Worm (Caenorhabditis elegans): ENCODE results near the gene snx-17.

snx-17 gene

DNA sequence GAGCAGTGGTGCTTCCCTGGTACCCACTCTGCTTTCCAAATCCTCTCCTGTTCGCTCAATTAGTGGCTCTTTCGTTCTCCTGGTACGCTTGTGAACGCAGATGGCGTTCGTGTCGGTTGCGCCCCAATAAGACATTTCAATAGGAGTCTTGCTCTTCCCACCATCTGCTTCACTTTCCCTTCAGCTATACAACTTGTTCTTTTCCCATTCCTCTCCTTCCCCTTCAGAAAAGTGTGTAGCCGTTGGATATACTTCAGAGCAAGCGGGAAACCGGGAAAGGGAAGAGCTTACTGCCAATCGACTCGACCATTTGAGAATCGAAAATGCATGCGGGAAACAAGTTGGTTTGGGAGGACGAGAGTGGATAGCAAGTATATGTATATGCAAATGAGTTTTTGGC, 21.1 kb upstream of the snx-17 start:
- no peak for TF ChIP-seq ceh-13 (GFP tag; optimal IDR thresholded peaks at IDR 0.05)
- peak; percentile 80 for TF ChIP-seq hmg-4 (GFP tag; optimal IDR thresholded peaks at IDR 0.05)

DNA sequence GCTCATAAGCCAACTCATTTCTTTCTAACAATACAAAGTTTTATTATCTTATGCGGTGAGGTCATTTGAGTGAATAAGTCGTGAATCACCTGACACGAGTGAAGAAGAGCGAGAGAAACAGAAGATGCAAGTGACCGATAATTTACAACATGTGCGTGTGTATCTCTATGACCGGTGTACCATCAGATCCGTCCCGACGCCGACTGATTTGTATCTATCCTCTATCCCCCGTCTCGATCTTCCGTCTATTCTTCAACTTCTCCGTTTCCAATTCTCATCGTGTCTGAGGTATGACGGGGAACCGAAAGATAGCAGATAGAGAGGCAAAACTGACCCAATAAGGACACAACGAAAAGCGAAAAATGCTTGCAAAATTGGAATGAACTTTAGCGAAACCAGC, 19.3 kb upstream of the snx-17 start, which contains the start of gene F09A5.3:
TSS of gene F09A5.3 (plus strand) at position 162 of the 400 bp plus-strand sequence.
- TF ChIP-seq hmg-4 (GFP tag; optimal IDR thresholded peaks at IDR 0.05): no peak
- no peak for TF ChIP-seq ets-7 (tag; optimal IDR thresholded peaks at IDR 0.05)
- TF ChIP-seq hmbx-1 (tag; optimal IDR thresholded peaks at IDR 0.05): no peak

DNA sequence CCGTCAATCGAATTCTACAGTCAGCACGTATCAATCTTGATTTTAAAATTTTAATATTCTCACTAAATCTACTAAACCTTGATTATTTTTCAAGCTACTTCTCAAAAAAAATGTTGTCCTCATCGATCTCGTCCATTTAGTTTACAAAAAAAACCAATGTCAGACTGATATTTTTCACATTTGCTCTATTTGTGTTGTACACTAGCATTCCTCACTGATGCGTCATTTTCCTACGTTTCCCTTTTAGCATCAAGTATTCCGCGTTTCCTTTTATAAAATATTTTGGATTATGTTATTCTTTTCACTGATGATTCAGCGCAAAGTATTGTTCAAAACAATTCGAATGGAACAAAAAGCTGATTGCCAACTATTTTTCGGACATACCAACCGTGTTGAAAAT, 17.4 kb upstream of the snx-17 start, which contains the start of gene ttr-34:
TSS of gene ttr-34 (plus strand) at position 301 of the 400 bp plus-strand sequence.
- TF ChIP-seq hnd-1 (tag; optimal IDR thresholded peaks at IDR 0.05): no peak
- no peak for TF ChIP-seq tbx-11 (GFP tag; IDR thresholded peaks at IDR 0.05)
- no peak for TF ChIP-seq scrt-1 (GFP tag; IDR thresholded peaks at IDR 0.05)
- no peak for TF ChIP-seq aly-1 (tag; optimal IDR thresholded peaks at IDR 0.05)
- TF ChIP-seq hmbx-1 (tag; optimal IDR thresholded peaks at IDR 0.05): no peak
- TF ChIP-seq tbx-37 (GFP tag; conservative IDR thresholded peaks at IDR 0.05): no peak
- TF ChIP-seq ceh-13 (GFP tag; optimal IDR thresholded peaks at IDR 0.05): no peak
- TF ChIP-seq sea-1 (GFP tag; conservative IDR thresholded peaks at IDR 0.05): no peak
- no peak for TF ChIP-seq ceh-36 (tag; optimal IDR thresholded peaks at IDR 0.05)
- no peak for TF ChIP-seq B0310.2 (tag; optimal IDR thresholded peaks at IDR 0.05)
- TF ChIP-seq F13C5.2 (tag; optimal IDR thresholded peaks at IDR 0.05): no peak
- TF ChIP-seq flt-1 (GFP tag; IDR thresholded peaks at IDR 0.05): no peak
- TF ChIP-seq ama-1 (optimal IDR thresholded peaks at IDR 0.05): no peak
- TF ChIP-seq hmg-4 (GFP tag; optimal IDR thresholded peaks at IDR 0.05): no peak
- TF ChIP-seq pes-1 (GFP tag; IDR thresholded peaks at IDR 0.05): no peak
- TF ChIP-seq ets-7 (tag; optimal IDR thresholded peaks at IDR 0.05): no peak
- no peak for TF ChIP-seq tra-4 (tag; optimal IDR thresholded peaks at IDR 0.05)

DNA sequence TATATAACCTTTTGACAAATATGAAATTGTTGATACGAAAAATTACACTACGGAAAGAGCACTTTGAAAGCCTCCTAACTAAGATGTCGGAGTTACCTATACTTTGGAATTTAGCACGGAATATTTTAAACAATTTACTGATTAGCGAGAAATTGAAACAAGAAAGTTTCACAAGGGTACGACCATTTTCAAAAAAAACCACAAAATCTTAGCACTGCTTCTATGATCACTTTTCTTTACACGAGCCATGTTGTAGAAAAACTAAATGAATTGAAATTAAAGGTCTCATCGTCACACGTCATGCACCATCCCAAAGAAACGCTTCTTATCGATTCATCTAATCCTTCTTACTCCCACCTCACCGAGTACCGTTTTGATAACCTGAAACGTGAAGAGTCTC, 12.7 kb upstream of the snx-17 start, which contains the start of gene F09A5.2:
TSS of gene F09A5.2 (plus strand) at position 301 of the 400 bp plus-strand sequence.
- no peak for TF ChIP-seq pes-1 (GFP tag; IDR thresholded peaks at IDR 0.05)
- no peak for TF ChIP-seq ceh-13 (GFP tag; optimal IDR thresholded peaks at IDR 0.05)
- TF ChIP-seq flt-1 (GFP tag; IDR thresholded peaks at IDR 0.05): no peak
- TF ChIP-seq hmg-4 (GFP tag; optimal IDR thresholded peaks at IDR 0.05): no peak
- TF ChIP-seq sea-1 (GFP tag; conservative IDR thresholded peaks at IDR 0.05): no peak
- no peak for TF ChIP-seq tra-4 (tag; optimal IDR thresholded peaks at IDR 0.05)
- no peak for TF ChIP-seq tbx-11 (GFP tag; IDR thresholded peaks at IDR 0.05)
- no peak for TF ChIP-seq hmbx-1 (tag; optimal IDR thresholded peaks at IDR 0.05)
- no peak for TF ChIP-seq F13C5.2 (tag; optimal IDR thresholded peaks at IDR 0.05)
- TF ChIP-seq hnd-1 (tag; optimal IDR thresholded peaks at IDR 0.05): no peak
- TF ChIP-seq aly-1 (tag; optimal IDR thresholded peaks at IDR 0.05): no peak
- TF ChIP-seq ama-1 (optimal IDR thresholded peaks at IDR 0.05): no peak
- no peak for TF ChIP-seq tbx-37 (GFP tag; conservative IDR thresholded peaks at IDR 0.05)

DNA sequence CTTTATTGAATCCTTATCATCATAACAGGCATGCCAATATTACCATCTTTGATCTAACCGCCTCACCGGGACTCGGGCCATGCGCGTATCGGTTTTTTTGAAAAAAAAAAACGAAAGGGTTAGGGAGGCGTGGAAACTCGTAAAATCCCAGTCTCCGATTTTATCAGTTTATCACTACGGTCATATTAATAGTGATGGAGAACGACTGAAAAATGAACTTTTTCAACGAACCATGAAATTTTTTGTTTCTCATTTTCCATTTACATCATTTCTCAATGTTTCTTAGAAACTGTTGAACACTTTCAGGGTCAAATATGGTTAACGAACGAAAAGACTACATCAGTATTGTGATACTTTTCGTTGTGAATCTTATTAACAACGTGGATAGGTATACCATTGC, 7.9 kb upstream of the snx-17 start, which contains the start of gene spin-3:
TSS of gene spin-3 (plus strand) at position 301 of the 400 bp plus-strand sequence.
- TF ChIP-seq ceh-36 (tag; optimal IDR thresholded peaks at IDR 0.05) (no peak), ceh-13 (GFP tag; optimal IDR thresholded peaks at IDR 0.05) (no peak), tbx-11 (GFP tag; IDR thresholded peaks at IDR 0.05) (no peak), hmg-4 (GFP tag; optimal IDR thresholded peaks at IDR 0.05) (no peak), sea-1 (GFP tag; conservative IDR thresholded peaks at IDR 0.05) (no peak), F13C5.2 (tag; optimal IDR thresholded peaks at IDR 0.05) (no peak), pes-1 (GFP tag; IDR thresholded peaks at IDR 0.05) (no peak), hnd-1 (tag; optimal IDR thresholded peaks at IDR 0.05) (no peak), ets-7 (tag; optimal IDR thresholded peaks at IDR 0.05) (no peak), scrt-1 (GFP tag; IDR thresholded peaks at IDR 0.05) (no peak), ama-1 (optimal IDR thresholded peaks at IDR 0.05) (no peak)

DNA sequence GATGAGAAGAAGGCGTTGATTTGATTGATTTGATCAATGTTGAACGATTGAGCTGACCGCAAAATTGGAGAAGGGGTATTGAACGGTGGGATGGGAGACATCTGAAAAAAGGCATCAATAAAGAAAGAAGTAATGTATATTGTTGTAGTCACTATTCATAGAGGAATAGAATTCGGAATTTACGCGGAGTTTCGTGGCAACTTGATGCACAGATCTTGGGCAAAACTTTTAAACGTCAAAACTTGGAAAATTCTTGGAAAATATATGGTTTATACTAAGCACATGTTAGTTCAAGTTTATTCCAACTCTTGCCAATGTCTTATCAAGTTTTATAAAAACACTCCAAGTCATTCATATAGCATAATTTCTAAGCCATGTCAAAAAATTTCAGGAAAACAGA, 4.3 kb upstream of the snx-17 start, which contains the start of gene F17H10.4:
TSS of gene F17H10.4 (minus strand) at position 101 of the 400 bp plus-strand sequence.
- TF ChIP-seq tbx-37 (GFP tag; conservative IDR thresholded peaks at IDR 0.05) (no peak), ets-7 (tag; optimal IDR thresholded peaks at IDR 0.05) (no peak)

DNA sequence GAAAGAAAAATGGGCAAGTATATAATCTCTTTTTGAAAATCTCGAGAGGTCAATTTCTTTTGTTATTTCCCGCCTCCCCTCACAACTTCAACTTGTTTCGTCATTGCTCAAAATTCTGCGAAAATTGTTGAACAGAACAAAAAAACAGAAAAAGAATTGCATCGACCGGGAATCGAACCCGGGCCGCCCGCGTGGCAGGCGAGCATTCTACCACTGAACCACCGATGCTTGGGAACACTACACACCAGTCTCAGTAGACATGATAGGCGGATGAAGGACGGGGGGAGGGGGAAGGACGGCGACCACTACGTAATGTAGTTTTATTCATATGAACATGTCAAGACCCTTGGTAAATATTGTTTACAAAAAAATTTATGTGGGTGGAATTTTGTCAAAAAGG, 987 bp downstream of the snx-17 start:
- TF ChIP-seq B0310.2 (tag; optimal IDR thresholded peaks at IDR 0.05) (peak; percentile 93), ceh-13 (GFP tag; optimal IDR thresholded peaks at IDR 0.05) (peak; percentile 97), ceh-36 (tag; optimal IDR thresholded peaks at IDR 0.05) (peak; percentile 96), F13C5.2 (tag; optimal IDR thresholded peaks at IDR 0.05) (peak; percentile 93), tbx-37 (GFP tag; conservative IDR thresholded peaks at IDR 0.05) (peak; percentile 95), flt-1 (GFP tag; IDR thresholded peaks at IDR 0.05) (peak; percentile 99), ama-1 (optimal IDR thresholded peaks at IDR 0.05) (no peak), tbx-11 (GFP tag; IDR thresholded peaks at IDR 0.05) (peak; percentile 98), hnd-1 (tag; optimal IDR thresholded peaks at IDR 0.05) (peak; percentile 74), sea-1 (GFP tag; conservative IDR thresholded peaks at IDR 0.05) (peak; percentile 98), hmg-4 (GFP tag; optimal IDR thresholded peaks at IDR 0.05) (peak; percentile 99), aly-1 (tag; optimal IDR thresholded peaks at IDR 0.05) (peak; percentile 96), hmbx-1 (tag; optimal IDR thresholded peaks at IDR 0.05) (peak; percentile 86), tra-4 (tag; optimal IDR thresholded peaks at IDR 0.05) (peak; percentile 89), ets-7 (tag; optimal IDR thresholded peaks at IDR 0.05) (peak; percentile 92), scrt-1 (GFP tag; IDR thresholded peaks at IDR 0.05) (peak; percentile 98), pes-1 (GFP tag; IDR thresholded peaks at IDR 0.05) (peak; percentile 98)

DNA sequence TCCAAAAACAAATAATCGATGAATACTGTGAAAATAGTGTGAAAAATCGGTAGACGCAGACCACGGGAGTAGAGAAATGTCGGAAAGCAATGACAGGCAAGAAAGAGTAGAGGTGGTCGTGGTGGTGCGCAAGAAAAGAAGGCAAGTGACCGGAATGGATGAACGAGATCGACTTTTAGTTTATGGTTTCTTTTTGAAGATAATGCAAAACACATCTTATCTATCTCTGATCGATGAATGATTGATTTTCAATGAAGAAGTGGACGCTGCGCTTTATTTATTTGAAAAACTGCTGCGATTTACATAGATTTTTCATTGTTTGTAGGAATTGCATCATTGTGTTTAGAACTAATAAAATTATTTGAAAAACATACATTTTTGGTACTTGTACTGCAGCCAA, 2.2 kb downstream of the snx-17 start:
- TF ChIP-seq F13C5.2 (tag; optimal IDR thresholded peaks at IDR 0.05): no peak
- TF ChIP-seq ets-7 (tag; optimal IDR thresholded peaks at IDR 0.05): no peak
- no peak for TF ChIP-seq ceh-36 (tag; optimal IDR thresholded peaks at IDR 0.05)
- no peak for TF ChIP-seq flt-1 (GFP tag; IDR thresholded peaks at IDR 0.05)
- TF ChIP-seq sea-1 (GFP tag; conservative IDR thresholded peaks at IDR 0.05): no peak
- TF ChIP-seq ama-1 (optimal IDR thresholded peaks at IDR 0.05): no peak
- TF ChIP-seq tra-4 (tag; optimal IDR thresholded peaks at IDR 0.05): no peak
- no peak for TF ChIP-seq pes-1 (GFP tag; IDR thresholded peaks at IDR 0.05)
- no peak for TF ChIP-seq hnd-1 (tag; optimal IDR thresholded peaks at IDR 0.05)
- TF ChIP-seq hmg-4 (GFP tag; optimal IDR thresholded peaks at IDR 0.05): no peak
- no peak for TF ChIP-seq B0310.2 (tag; optimal IDR thresholded peaks at IDR 0.05)
- TF ChIP-seq scrt-1 (GFP tag; IDR thresholded peaks at IDR 0.05): no peak
- no peak for TF ChIP-seq tbx-11 (GFP tag; IDR thresholded peaks at IDR 0.05)
- TF ChIP-seq hmbx-1 (tag; optimal IDR thresholded peaks at IDR 0.05): no peak
- no peak for TF ChIP-seq ceh-13 (GFP tag; optimal IDR thresholded peaks at IDR 0.05)
- no peak for TF ChIP-seq tbx-37 (GFP tag; conservative IDR thresholded peaks at IDR 0.05)
